Worm (Caenorhabditis elegans) whole organism, mixed stage, embryonic: ENCODE data around the gene srh-181.

Experiments
- blmp-1 ChIP-seq: fragments of 150-350 bp; optimal IDR thresholded peaks from 2 replicates; lab custom pipeline; 2014; ENCODE audit warnings: missing biosample characterization, missing genetic modification characterization
- ces-1 ChIP-seq: fragments of 150-350 bp; optimal IDR thresholded peaks from 2 replicates; lab custom pipeline; 2014; ENCODE audit warnings: missing biosample characterization, missing genetic modification reagents, missing genetic modification characterization
- hlh-1 ChIP-seq: fragments of 150-350 bp; optimal IDR thresholded peaks from 2 replicates; lab custom pipeline; 2014; ENCODE audit warnings: missing biosample characterization, missing genetic modification reagents, missing genetic modification characterization
- nhr-28 ChIP-seq: fragments of 150-350 bp; optimal IDR thresholded peaks from 2 replicates; lab custom pipeline; 2014; ENCODE audit warnings: missing biosample characterization, missing genetic modification characterization
- pha-4 ChIP-seq: fragments of 150-350 bp; optimal IDR thresholded peaks from 2 replicates; lab custom pipeline; 2018; ENCODE audit warnings: missing biosample characterization, missing genetic modification reagents, missing genetic modification characterization
- zip-8 ChIP-seq: fragments of 150-350 bp; optimal IDR thresholded peaks from 2 replicates; lab custom pipeline; 2014; ENCODE audit warnings: missing biosample characterization, missing genetic modification characterization
- ztf-11 ChIP-seq: fragments of 150-350 bp; optimal IDR thresholded peaks from 2 replicates; lab custom pipeline; 2014; ENCODE audit warnings: missing biosample characterization, missing genetic modification characterization

- TF ChIP-seq hlh-1 (tag; lab: Kevin White, UChicago) (no peak), nhr-28 (tag; lab: Kevin White, UChicago) (no peak), blmp-1 (tag; lab: Kevin White, UChicago) (no peak), pha-4 (tag; lab: Kevin White, UChicago) (no peak), zip-8 (no peak), ces-1 (GFP tag; lab: Kevin White, UChicago) (no peak), ztf-11 (no peak)
Measured at ce11 chrV:18504610-18505009, 30.3 kb downstream of the srh-181 start.
